Fruit fly (Drosophila melanogaster): Measurements from ENCODE around the gene CG11714.

Gene CG11714

dm6 chr3L:11493090-11493807, 29.3 kb downstream of the CG11714 start (continued):
- no peak for TF ChIP-seq twi (tag; optimal IDR thresholded peaks at IDR 0.05)
- TF ChIP-seq CG16779 (GFP tag; IDR thresholded peaks at IDR 0.05) = no peak
- peak; percentile 63 for TF ChIP-seq CG34376 (GFP tag; optimal IDR thresholded peaks at IDR 0.05)
- TF ChIP-seq CG6813 (GFP tag; optimal IDR thresholded peaks at IDR 0.05) = peak; percentile 51
- no peak for TF ChIP-seq knrl (GFP tag; IDR thresholded peaks at IDR 0.05; ENCODE audit: partially characterized antibody)
- no peak for TF ChIP-seq bab2 (GFP tag; optimal IDR thresholded peaks at IDR 0.05)
- no peak for TF ChIP-seq Jarid2 (GFP tag; optimal IDR thresholded peaks at IDR 0.05)
- TF ChIP-seq abd-A (tag; optimal IDR thresholded peaks at IDR 0.05) = peak; percentile 78
- peak; percentile 62 for TF ChIP-seq CG13894 (tag; optimal IDR thresholded peaks at IDR 0.05)
- no peak for TF ChIP-seq run (tag; optimal IDR thresholded peaks at IDR 0.05)
- TF ChIP-seq CG30431 (GFP tag; optimal IDR thresholded peaks at IDR 0.05) = no peak
- no peak for TF ChIP-seq tgo (GFP tag; IDR thresholded peaks at IDR 0.05)
- TF ChIP-seq aop (GFP tag; IDR thresholded peaks at IDR 0.05) = peak; percentile 64; the same call in 1 of the 2 replicates
- no peak for TF ChIP-seq Hr3 (GFP tag; optimal IDR thresholded peaks at IDR 0.05)
- no peak for TF ChIP-seq ham (GFP tag; IDR thresholded peaks at IDR 0.05)
- no peak for TF ChIP-seq CG15073 (GFP tag; optimal IDR thresholded peaks at IDR 0.05)
- TF ChIP-seq wor (GFP tag; IDR thresholded peaks at IDR 0.05) = no peak
- no peak for TF ChIP-seq CG6254 (GFP tag; optimal IDR thresholded peaks at IDR 0.05)
- no peak for TF ChIP-seq CG11504 (tag; optimal IDR thresholded peaks at IDR 0.05)
- no peak for TF ChIP-seq br (optimal IDR thresholded peaks at IDR 0.05)
- no peak for TF ChIP-seq Mes4 (GFP tag; optimal IDR thresholded peaks at IDR 0.05)
- TF ChIP-seq gfzf (GFP tag; optimal IDR thresholded peaks at IDR 0.05) = no peak
- peak; percentile 62 for TF ChIP-seq pfk (GFP tag; optimal IDR thresholded peaks at IDR 0.05)
- TF ChIP-seq TFAM (GFP tag; optimal IDR thresholded peaks at IDR 0.05) = no peak
- no peak for TF ChIP-seq CG17568 (GFP tag; optimal IDR thresholded peaks at IDR 0.05)
- TF ChIP-seq CG14667 (GFP tag; IDR thresholded peaks at IDR 0.05) = no peak
- TF ChIP-seq CG10274 (GFP tag; optimal IDR thresholded peaks at IDR 0.05) = no peak
- peak; percentile 51 for TF ChIP-seq onecut (GFP tag; IDR thresholded peaks at IDR 0.05)
- no peak for TF ChIP-seq Dip2 (GFP tag; IDR thresholded peaks at IDR 0.05)
- no peak for TF ChIP-seq Oli (tag; optimal IDR thresholded peaks at IDR 0.05)
- TF ChIP-seq kah (GFP tag; optimal IDR thresholded peaks at IDR 0.05) = peak; percentile 42
- peak; percentile 51 for TF ChIP-seq HHEX (GFP tag; optimal IDR thresholded peaks at IDR 0.05)
- TF ChIP-seq slou (GFP tag; optimal IDR thresholded peaks at IDR 0.05) = no peak
- TF ChIP-seq CG2678 (tag; optimal IDR thresholded peaks at IDR 0.05) = no peak
- peak; percentile 30 to 90 for TF ChIP-seq crp (GFP tag; optimal IDR thresholded peaks at IDR 0.05)
- no peak for TF ChIP-seq vfl (GFP tag; optimal IDR thresholded peaks at IDR 0.05)
- no peak for TF ChIP-seq Oaz (GFP tag; IDR thresholded peaks at IDR 0.05)
- TF ChIP-seq sug (tag; optimal IDR thresholded peaks at IDR 0.05) = no peak
- no peak for TF ChIP-seq salm (tag; optimal IDR thresholded peaks at IDR 0.05)
- TF ChIP-seq maf-S (GFP tag; optimal IDR thresholded peaks at IDR 0.05) = no peak
- no peak for TF ChIP-seq Hmx (GFP tag; optimal IDR thresholded peaks at IDR 0.05)
- no peak for TF ChIP-seq CG6683 (GFP tag; optimal IDR thresholded peaks at IDR 0.05)
- TF ChIP-seq mld (GFP tag; IDR thresholded peaks at IDR 0.05; ENCODE audit: partially characterized antibody) = no peak
- peak; percentile 53; the same call in 1 of the 3 replicates for TF ChIP-seq z (GFP tag; IDR thresholded peaks at IDR 0.05)
- TF ChIP-seq pzg (GFP tag; optimal IDR thresholded peaks at IDR 0.05) = peak; percentile 1
- TF ChIP-seq bbx (GFP tag; IDR thresholded peaks at IDR 0.05; ENCODE audit: partially characterized antibody) = peak; percentile 55
- peak; percentile 93 for TF ChIP-seq ewg (GFP tag; optimal IDR thresholded peaks at IDR 0.05)
- TF ChIP-seq sd (tag; optimal IDR thresholded peaks at IDR 0.05) = no peak
- TF ChIP-seq Lpt (GFP tag; optimal IDR thresholded peaks at IDR 0.05) = no peak
